Fruit fly (Drosophila melanogaster) whole organism, embryonic: ENCODE results near the gene CG14545.

Experiments used
- ATbp ChIP-seq: fragments of 200-800 bp; sonication (Bioruptor generic); optimal IDR thresholded peaks from 2 replicates; lab custom pipeline; 2017; ENCODE audit warnings: missing biosample characterization, mild to moderate bottlenecking, missing genetic modification characterization, missing genetic modification reagents
- Awh ChIP-seq: fragments of 200-800 bp; sonication (Bioruptor generic); IDR thresholded peaks from 2 replicates; pipeline ENCODE4, ENCODE4 v1.3.6; 2022; ENCODE audit warnings: missing biosample characterization, missing genetic modification characterization
- CG10209 ChIP-seq: fragments of 200-800 bp; sonication (Bioruptor generic); optimal IDR thresholded peaks from 3 replicates; lab custom pipeline; 2017; ENCODE audit warnings: missing biosample characterization, mild to moderate bottlenecking, missing genetic modification characterization, missing genetic modification reagents
- CG10431 ChIP-seq: fragments of 200-800 bp; sonication (Bioruptor generic); optimal IDR thresholded peaks from 3 replicates; lab custom pipeline; 2018; ENCODE audit warnings: missing biosample characterization, mild to moderate bottlenecking, missing genetic modification characterization
- CG10959 ChIP-seq: fragments of 200-800 bp; sonication (Bioruptor generic); IDR thresholded peaks from 2 replicates; pipeline ENCODE4 v1.3.6; 2022; ENCODE audit warnings: missing biosample characterization, missing genetic modification characterization
- CG12236 ChIP-seq: fragments of 200-800 bp; sonication (Bioruptor generic); optimal IDR thresholded peaks from 2 replicates; lab custom pipeline; 2016; ENCODE audit warnings: missing biosample characterization, missing genetic modification characterization
- CG1233 ChIP-seq: fragments of 200-800 bp; sonication (Bioruptor generic); optimal IDR thresholded peaks from 4 replicates; lab custom pipeline; 2018; ENCODE audit warnings: missing biosample characterization, mild to moderate bottlenecking, missing genetic modification characterization
- CG13424 ChIP-seq: fragments of 200-800 bp; sonication (Bioruptor generic); optimal IDR thresholded peaks from 2 replicates; lab custom pipeline; 2019; ENCODE audit warnings: missing biosample characterization, mild to moderate bottlenecking, missing genetic modification characterization, moderate library complexity
- CG14441 ChIP-seq: fragments of 200-800 bp; sonication (Bioruptor generic); IDR thresholded peaks from 2 replicates; pipeline ENCODE4 v1.3.6; 2022; ENCODE audit warnings: missing biosample characterization, missing genetic modification characterization
- CG1529 ChIP-seq: fragments of 200-800 bp; sonication (Bioruptor generic); optimal IDR thresholded peaks from 3 replicates; lab custom pipeline; 2018; ENCODE audit warnings: missing biosample characterization, missing genetic modification characterization
- CG15601 ChIP-seq: fragments of 200-800 bp; sonication (Bioruptor generic); optimal IDR thresholded peaks from 3 replicates; lab custom pipeline; 2019; ENCODE audit warnings: missing biosample characterization, mild to moderate bottlenecking, missing genetic modification characterization, moderate library complexity
- CG1603 ChIP-seq: fragments of 200-800 bp; sonication (Bioruptor generic); optimal IDR thresholded peaks from 2 replicates; lab custom pipeline; 2019; ENCODE audit warnings: missing biosample characterization, mild to moderate bottlenecking, missing genetic modification characterization, moderate library complexity
- CG17385 ChIP-seq: fragments of 200-800 bp; sonication (Bioruptor generic); optimal IDR thresholded peaks from 3 replicates; lab custom pipeline; 2018; ENCODE audit warnings: missing biosample characterization, mild to moderate bottlenecking, missing genetic modification characterization
- CG17568 ChIP-seq: fragments of 200-800 bp; sonication (Bioruptor generic); optimal IDR thresholded peaks from 2 replicates; lab custom pipeline; 2018; ENCODE audit warnings: missing biosample characterization, mild to moderate bottlenecking, missing genetic modification characterization, moderate library complexity
- CG17612 ChIP-seq: fragments of 200-800 bp; sonication (Bioruptor generic); IDR thresholded peaks from 2 replicates; pipeline ENCODE4 v1.3.6; 2022; ENCODE audit warnings: missing biosample characterization, missing genetic modification characterization
- CG17829 ChIP-seq: fragments of 200-800 bp; optimal IDR thresholded peaks from 2 replicates; lab custom pipeline; 2019; ENCODE audit warnings: missing biosample characterization, mild to moderate bottlenecking, missing genetic modification characterization, moderate library complexity
- CG18011 ChIP-seq: fragments of 200-800 bp; sonication (Bioruptor generic); optimal IDR thresholded peaks from 2 replicates; lab custom pipeline; 2017; ENCODE audit warnings: missing biosample characterization, missing genetic modification characterization, mild to moderate bottlenecking, moderate library complexity, missing genotype
- CG2116 ChIP-seq: fragments of 200-800 bp; sonication (Bioruptor generic); optimal IDR thresholded peaks from 3 replicates; lab custom pipeline; 2018; ENCODE audit warnings: missing biosample characterization, mild to moderate bottlenecking, missing genetic modification characterization
- CG2712 ChIP-seq: fragments of 200-800 bp; optimal IDR thresholded peaks from 3 replicates; lab custom pipeline; 2019; ENCODE audit warnings: missing biosample characterization, mild to moderate bottlenecking, missing genetic modification characterization, moderate library complexity
- CG42726 ChIP-seq: fragments of 200-800 bp; sonication (Bioruptor generic); IDR thresholded peaks from 2 replicates; pipeline ENCODE4 v1.3.6; 2022; ENCODE audit warnings: missing biosample characterization, missing genetic modification characterization; ENCODE audit not compliant: partially characterized antibody
- CG4707 ChIP-seq: fragments of 200-800 bp; sonication (Bioruptor generic); optimal IDR thresholded peaks from 2 replicates; lab custom pipeline; 2018; ENCODE audit warnings: missing biosample characterization, mild to moderate bottlenecking, missing genetic modification characterization, moderate library complexity
- CG7556 ChIP-seq: fragments of 200-800 bp; sonication (Bioruptor generic); optimal IDR thresholded peaks from 2 replicates; lab custom pipeline; 2017; ENCODE audit warnings: missing biosample characterization, mild to moderate bottlenecking, missing genetic modification characterization
- CG7745 ChIP-seq: fragments of 200-800 bp; sonication (Bioruptor generic); optimal IDR thresholded peaks from 2 replicates; lab custom pipeline; 2018; ENCODE audit warnings: missing biosample characterization, mild to moderate bottlenecking, missing genetic modification characterization, moderate library complexity
- CG8290 ChIP-seq, 3 experiments: fragments of 200-800 bp; sonication (Bioruptor generic); optimal IDR thresholded peaks; 2 replicates each; lab custom pipeline; 2016 to 2019; ENCODE audit warnings: missing biosample characterization in 3 of 3, missing genetic modification characterization in 3 of 3, mild to moderate bottlenecking in 2 of 3, moderate library complexity in 1 of 3
- CG8359 ChIP-seq: fragments of 200-800 bp; sonication (Bioruptor generic); optimal IDR thresholded peaks from 2 replicates; lab custom pipeline; 2017; ENCODE audit warnings: missing biosample characterization, mild to moderate bottlenecking, missing genetic modification characterization, borderline replicate concordance
- CrebB ChIP-seq: fragments of 200-800 bp; sonication (Bioruptor generic); optimal IDR thresholded peaks from 3 replicates; lab custom pipeline; 2018; ENCODE audit warnings: missing biosample characterization, mild to moderate bottlenecking, missing genetic modification characterization
- Gsc ChIP-seq: fragments of 200-800 bp; sonication (Bioruptor generic); IDR thresholded peaks from 2 replicates; pipeline ENCODE4 v1.3.6; 2022; ENCODE audit warnings: missing biosample characterization, missing genetic modification characterization
- HLH3B ChIP-seq: fragments of 200-800 bp; sonication (Bioruptor generic); IDR thresholded peaks from 2 replicates; pipeline ENCODE4 v1.3.6; 2022; ENCODE audit warnings: missing biosample characterization, missing genetic modification characterization
- Hmx ChIP-seq: fragments of 200-800 bp; sonication (Bioruptor generic); optimal IDR thresholded peaks from 2 replicates; lab custom pipeline; 2016; ENCODE audit warnings: missing biosample characterization, missing genetic modification characterization
- Hr51 ChIP-seq, 2 experiments: fragments of 200-800 bp; sonication (Bioruptor generic); optimal IDR thresholded peaks; 2 replicates in 1 of 2; 3 replicates in 1 of 2; lab custom pipeline; 2016 to 2018; ENCODE audit warnings: missing biosample characterization in 2 of 2, missing genetic modification characterization in 2 of 2, mild to moderate bottlenecking in 1 of 2, moderate library complexity in 1 of 2
- Kr ChIP-seq: fragments of 200-800 bp; sonication (Bioruptor generic); optimal IDR thresholded peaks from 2 replicates; lab custom pipeline; 2017; ENCODE audit warnings: missing biosample characterization, mild to moderate bottlenecking, missing genetic modification characterization
- Mes4 ChIP-seq: fragments of 200-800 bp; sonication (Bioruptor generic); optimal IDR thresholded peaks from 2 replicates; lab custom pipeline; 2016; ENCODE audit warnings: missing biosample characterization, missing genetic modification characterization
- NK7.1 ChIP-seq: fragments of 200-800 bp; sonication (Bioruptor generic); optimal IDR thresholded peaks from 3 replicates; lab custom pipeline; 2016; ENCODE audit warnings: missing biosample characterization, missing genetic modification characterization
- Trl ChIP-seq, 3 experiments: fragments of >200 bp in 2 of 3; fragments of 200-800 bp in 1 of 3; sonication (Bioruptor generic) in 1 of 3; optimal IDR thresholded peaks; 2 replicates in 1 of 3; 3 replicates in 2 of 3; lab custom pipeline; 2016 to 2017; ENCODE audit warnings: missing biosample characterization in 1 of 3, missing genetic modification characterization in 1 of 3
- ac ChIP-seq: fragments of 200-800 bp; sonication (Bioruptor generic); optimal IDR thresholded peaks from 3 replicates; lab custom pipeline; 2017; ENCODE audit warnings: missing biosample characterization, mild to moderate bottlenecking, missing genetic modification characterization
- ash1 ChIP-seq: fragments of 200-800 bp; sonication (Bioruptor generic); optimal IDR thresholded peaks from 2 replicates; lab custom pipeline; 2018; ENCODE audit warnings: missing biosample characterization, mild to moderate bottlenecking, missing genetic modification characterization
- ato ChIP-seq: fragments of 200-800 bp; sonication (Bioruptor generic); IDR thresholded peaks from 2 replicates; pipeline ENCODE4 v1.3.6; 2022; ENCODE audit warnings: missing biosample characterization, missing genetic modification characterization; ENCODE audit not compliant: partially characterized antibody
- chm ChIP-seq: fragments of 200-800 bp; sonication (Bioruptor generic); IDR thresholded peaks from 2 replicates; pipeline ENCODE4 v1.3.6; 2022; ENCODE audit warnings: missing biosample characterization, missing genetic modification characterization
- ci ChIP-seq: fragments of 200-800 bp; sonication (Bioruptor generic); IDR thresholded peaks from 3 replicates; pipeline ENCODE4 v1.3.6; 2022; ENCODE audit warnings: missing biosample characterization, missing genetic modification characterization
- ems ChIP-seq: fragments of 200-800 bp; sonication (Bioruptor generic); optimal IDR thresholded peaks from 3 replicates; lab custom pipeline; 2016; ENCODE audit warnings: missing biosample characterization, missing genetic modification characterization
- fd64A ChIP-seq: fragments of 200-800 bp; sonication (Bioruptor generic); optimal IDR thresholded peaks from 3 replicates; lab custom pipeline; 2018; ENCODE audit warnings: missing biosample characterization, mild to moderate bottlenecking, missing genetic modification characterization
- gem ChIP-seq: fragments of 200-800 bp; sonication (Bioruptor generic); optimal IDR thresholded peaks from 2 replicates; lab custom pipeline; 2019; ENCODE audit warnings: missing biosample characterization, mild to moderate bottlenecking, missing genetic modification characterization, moderate library complexity
- grn ChIP-seq: fragments of 200-800 bp; sonication (Bioruptor generic); optimal IDR thresholded peaks from 3 replicates; lab custom pipeline; 2017; ENCODE audit warnings: missing biosample characterization, missing genetic modification characterization
- lab ChIP-seq: fragments of 200-800 bp; sonication (Bioruptor generic); optimal IDR thresholded peaks from 3 replicates; lab custom pipeline; 2017; ENCODE audit warnings: missing biosample characterization, missing genetic modification characterization, mild to moderate bottlenecking, moderate library complexity, missing genetic modification reagents
- org-1 ChIP-seq: fragments of 200-800 bp; sonication (Bioruptor generic); optimal IDR thresholded peaks from 2 replicates; lab custom pipeline; 2017; ENCODE audit warnings: missing biosample characterization, missing genetic modification characterization
- otp ChIP-seq: fragments of 200-800 bp; sonication (Bioruptor generic); IDR thresholded peaks from 3 replicates; pipeline ENCODE4, ENCODE4 v1.3.6; 2022; ENCODE audit warnings: missing biosample characterization, missing genetic modification characterization
- sens ChIP-seq: fragments of 200-800 bp; sonication (Bioruptor generic); peaks from one replicate; lab custom pipeline; 2016; ENCODE audit warnings: missing biosample characterization, missing genetic modification characterization
- sr ChIP-seq: fragments of 200-800 bp; sonication (Bioruptor generic); IDR thresholded peaks from 3 replicates; pipeline ENCODE4 v1.3.6; 2022; ENCODE audit warnings: missing biosample characterization, missing genetic modification characterization
- unpg ChIP-seq: fragments of 200-800 bp; sonication (Bioruptor generic); optimal IDR thresholded peaks from 3 replicates; lab custom pipeline; 2018; ENCODE audit warnings: missing biosample characterization, mild to moderate bottlenecking, missing genetic modification characterization, moderate library complexity

Gene CG14545

dm6 chr3R:25885136-25885535 is 34.0 kb upstream of the CG14545 start (continued):
- no peak for TF ChIP-seq Gsc
- TF ChIP-seq CG14441 (GFP tag; lab: Robert Waterston, UW): 0 out of 2 replicates have a peak, but pooled peaks have one; percentile 19
- TF ChIP-seq CG13424: peak; percentile 22
- TF ChIP-seq fd64A: peak; percentile 86
- TF ChIP-seq ATbp (GFP tag; lab: Kevin White, UChicago): peak; percentile 86
- TF ChIP-seq org-1 (GFP tag; lab: Kevin White, UChicago): peak; percentile 30
- peak; percentile 1 for TF ChIP-seq CG2116 (GFP tag; lab: Kevin White, UChicago)
- TF ChIP-seq CG7556: no peak
- peak; percentile 31 for TF ChIP-seq CG2712 (tag; lab: Kevin White, UChicago)
- peak; percentile 56; the same call in 1 of the 2 replicates for TF ChIP-seq Awh
- TF ChIP-seq CrebB: peak; percentile 65
- TF ChIP-seq Hmx (GFP tag; lab: Kevin White, UChicago): no peak
- peak; percentile 25 for TF ChIP-seq sens (GFP tag; lab: Kevin White, UChicago)
- peak; percentile 12 for TF ChIP-seq ems (GFP tag; lab: Kevin White, UChicago)
- TF ChIP-seq NK7.1 (GFP tag; lab: Kevin White, UChicago): peak; percentile 29
- TF ChIP-seq HLH3B (GFP tag; lab: Robert Waterston, UW): peak; percentile 38; the same call in 1 of the 2 replicates
- peak in 1 of 2 experiments; percentile 35 for TF ChIP-seq Hr51 (GFP tag; optimal IDR thresholded peaks at IDR 0.05; lab: Kevin White, UChicago)
- TF ChIP-seq CG10431 (GFP tag; lab: Kevin White, UChicago): peak; percentile 80
- peak; percentile 31 for TF ChIP-seq gem (tag; lab: Kevin White, UChicago)
- peak; percentile 9 for TF ChIP-seq CG17829 (tag; lab: Kevin White, UChicago)
- TF ChIP-seq CG10959 (GFP tag; lab: Robert Waterston, UW): peak; percentile 43
- peak; percentile 58 for TF ChIP-seq CG1603 (tag; lab: Kevin White, UChicago)
- TF ChIP-seq CG17385 (GFP tag; lab: Kevin White, UChicago): peak; percentile 38
- peak; percentile 74 for TF ChIP-seq CG17568
- no peak for TF ChIP-seq CG17612 (GFP tag; lab: Robert Waterston, UW)
- TF ChIP-seq grn (GFP tag; lab: Kevin White, UChicago): peak; percentile 86
- TF ChIP-seq Mes4: peak; percentile 44
- peak; percentile 31; the same call in 1 of the 3 replicates for TF ChIP-seq otp (GFP tag; lab: Robert Waterston, UW)
- peak; percentile 68 for TF ChIP-seq ac (GFP tag; lab: Kevin White, UChicago)
- TF ChIP-seq CG7745: peak; percentile 72
- peak; percentile 74; the same call in 1 of the 2 replicates for TF ChIP-seq chm (GFP tag; lab: Robert Waterston, UW)
- TF ChIP-seq unpg (GFP tag; lab: Kevin White, UChicago): peak; percentile 44
- peak; percentile 19 for TF ChIP-seq CG8359 (GFP tag; lab: Kevin White, UChicago)
- TF ChIP-seq Kr (GFP tag; lab: Kevin White, UChicago): peak; percentile 82
- TF ChIP-seq Trl (optimal IDR thresholded peaks at IDR 0.05; lab: Kevin White, UChicago): no peak
- TF ChIP-seq Trl (GFP tag; optimal IDR thresholded peaks at IDR 0.05; lab: Kevin White, UChicago): peak; percentile 39
- TF ChIP-seq ci (GFP tag; lab: Robert Waterston, UW): peak; percentile 70; the same call in 2 of the 3 replicates
- no peak for TF ChIP-seq sr (GFP tag; lab: Robert Waterston, UW)
- peak; percentile 42 for TF ChIP-seq CG1233 (GFP tag; lab: Kevin White, UChicago)
- TF ChIP-seq CG4707 (GFP tag; lab: Kevin White, UChicago): peak; percentile 77
- TF ChIP-seq ato: no peak
- no peak for TF ChIP-seq CG18011 (GFP tag; lab: Kevin White, UChicago)
- TF ChIP-seq CG1529 (GFP tag; lab: Kevin White, UChicago): peak; percentile 69
- TF ChIP-seq ash1: no peak
- peak; percentile 83 for TF ChIP-seq CG15601 (tag; lab: Kevin White, UChicago)
- TF ChIP-seq CG10209: peak; percentile 33
- no peak for TF ChIP-seq CG8290 (GFP tag; optimal IDR thresholded peaks at IDR 0.05; lab: Kevin White, UChicago)
- TF ChIP-seq CG8290 (tag; optimal IDR thresholded peaks at IDR 0.05; lab: Kevin White, UChicago): peak in 1 of 2 experiments; percentile 71
- TF ChIP-seq CG12236 (GFP tag; lab: Kevin White, UChicago): peak; percentile 38
- TF ChIP-seq CG42726 (GFP tag; lab: Robert Waterston, UW): no peak
- TF ChIP-seq lab (GFP tag; lab: Kevin White, UChicago): peak; percentile 22
